Worm (Caenorhabditis elegans): ENCODE measurements around the gene F21C10.19.

DNA sequence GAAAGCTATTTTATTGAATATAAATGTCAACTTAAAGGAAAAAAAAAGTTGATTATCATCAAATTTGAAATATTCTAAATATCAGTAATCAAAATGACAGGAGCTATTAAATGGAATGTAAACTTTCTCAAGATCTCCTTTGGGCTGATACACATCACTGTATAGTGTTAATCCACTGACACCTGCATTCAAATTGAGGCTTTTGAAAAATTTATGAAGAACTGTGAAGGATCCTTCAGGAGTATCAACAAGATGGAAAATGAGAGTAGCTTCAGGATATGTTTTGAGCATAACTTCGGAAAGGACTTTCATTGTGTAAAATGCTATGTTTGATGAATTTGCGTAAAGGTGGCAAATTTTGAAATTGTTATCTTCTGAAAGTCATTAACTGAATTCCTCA lies 33.7 kb upstream of the F21C10.19 start:
- TF ChIP-seq ceh-88 (GFP tag; IDR thresholded peaks at IDR 0.05), result 0 out of 2 replicates have a peak, but pooled peaks have one; percentile 19
- TF ChIP-seq nhr-237 (tag; optimal IDR thresholded peaks at IDR 0.05), result no peak
- TF ChIP-seq efl-3 (GFP tag; optimal IDR thresholded peaks at IDR 0.05), result no peak
- TF ChIP-seq lin-35 (GFP tag; optimal IDR thresholded peaks at IDR 0.05), result peak in 1 of 2 experiments; percentile 24

All from whole organism, L1 larva.